Fruit fly (Drosophila melanogaster): Measurements from ENCODE around the gene CG43248.

DNA sequence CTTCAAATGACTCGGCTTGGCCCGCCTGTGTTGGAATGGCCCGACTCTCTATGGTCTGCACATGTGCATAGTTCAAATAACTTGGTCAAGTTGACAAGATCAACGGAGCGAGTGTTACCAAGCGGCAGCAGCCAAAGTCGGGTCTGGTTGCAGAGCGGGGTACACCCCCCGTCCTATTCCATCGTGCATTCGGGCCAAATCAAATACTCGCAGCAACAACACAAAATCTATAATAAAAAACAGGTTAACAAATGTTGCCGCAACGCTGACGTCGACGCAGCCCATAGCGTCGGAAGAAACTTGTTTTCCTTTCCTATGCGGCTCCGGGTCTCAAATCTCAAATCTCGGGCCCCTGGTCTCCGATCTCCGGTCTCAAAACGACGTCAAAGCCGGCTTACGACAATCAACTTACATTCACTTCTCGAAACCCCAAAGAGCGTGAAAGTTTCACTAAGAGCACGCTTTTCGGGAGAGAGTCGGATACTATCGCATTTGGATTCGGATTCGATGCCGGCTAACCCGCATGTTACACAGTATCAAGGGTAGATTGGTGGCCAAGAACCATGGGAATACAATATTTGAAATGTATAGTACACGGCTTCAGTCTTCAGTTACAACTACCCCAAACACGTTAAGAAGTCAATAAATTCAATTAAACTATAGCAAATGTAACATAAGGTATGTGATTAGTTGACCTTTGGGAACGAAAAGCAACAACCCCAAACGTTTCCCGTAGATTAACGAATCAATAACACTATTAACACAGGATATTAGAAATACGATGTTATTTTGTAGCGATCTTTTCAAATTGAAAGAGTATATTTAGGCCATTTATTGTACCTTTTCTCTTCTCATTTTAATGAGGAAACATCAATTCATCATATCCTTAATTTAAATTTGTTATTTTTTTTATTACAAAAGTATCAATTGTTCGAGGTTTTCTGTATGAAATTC is 3.3 kb upstream of the CG43248 start:
- TF ChIP-seq CG8478 (optimal IDR thresholded peaks at IDR 0.05) (no peak), usp (GFP tag; optimal IDR thresholded peaks at IDR 0.05) (no peak), psq (optimal IDR thresholded peaks at IDR 0.05) (no peak), pan (optimal IDR thresholded peaks at IDR 0.05) (peak; percentile 98)
